Worm (Caenorhabditis elegans) whole organism, mixed stage, embryonic: Measurements from ENCODE around the gene mrps-2.
A peak's percentile ranks its signal among the peaks of the same experiment; 100 is the strongest.

Experiments used
- M03D4.4 ChIP-seq: sonication (generic microtip); optimal IDR thresholded peaks from 2 replicates; lab custom pipeline; 2017; ENCODE audit warnings: mild to moderate bottlenecking, missing genetic modification characterization, missing compliant biosample characterization
- bed-3 ChIP-seq: fragments of 200-800 bp; sonication (Bioruptor generic); optimal IDR thresholded peaks from 3 replicates; lab custom pipeline; 2018; ENCODE audit warnings: mild to moderate bottlenecking, missing genetic modification characterization, moderate library complexity, missing compliant biosample characterization
- blmp-1 ChIP-seq: fragments of 150-350 bp; optimal IDR thresholded peaks from 2 replicates; lab custom pipeline; 2014; ENCODE audit warnings: missing biosample characterization, missing genetic modification characterization
- ceh-43 ChIP-seq: fragments of 200-800 bp; sonication (Bioruptor generic); optimal IDR thresholded peaks from 2 replicates; lab custom pipeline; 2018; ENCODE audit warnings: mild to moderate bottlenecking, missing genetic modification characterization, moderate library complexity, missing compliant biosample characterization
- ces-1 ChIP-seq: fragments of 150-350 bp; optimal IDR thresholded peaks from 2 replicates; lab custom pipeline; 2014; ENCODE audit warnings: missing biosample characterization, missing genetic modification reagents, missing genetic modification characterization
- cnd-1 ChIP-seq: fragments of 200-800 bp; sonication (Bioruptor generic); optimal IDR thresholded peaks from 2 replicates; lab custom pipeline; 2018; ENCODE audit warnings: mild to moderate bottlenecking, missing genetic modification characterization, missing compliant biosample characterization
- elt-1 ChIP-seq: sonication (generic microtip); optimal IDR thresholded peaks from 2 replicates; lab custom pipeline; 2017; ENCODE audit warnings: missing genetic modification characterization, mild to moderate bottlenecking, missing compliant biosample characterization, antibody characterized with exemption, moderate library complexity, borderline replicate concordance; ENCODE audit not compliant: insufficient read depth
- lin-32 ChIP-seq: fragments of 200-800 bp; sonication (Bioruptor generic); optimal IDR thresholded peaks from 2 replicates; lab custom pipeline; 2018; ENCODE audit warnings: mild to moderate bottlenecking, missing genetic modification characterization, missing compliant biosample characterization
- lsy-2 ChIP-seq: fragments of 150-350 bp; optimal IDR thresholded peaks from 2 replicates; lab custom pipeline; 2014; ENCODE audit warnings: missing biosample characterization, missing genetic modification characterization
- mep-1 ChIP-seq: fragments of 150-350 bp; optimal IDR thresholded peaks from 2 replicates; lab custom pipeline; 2017; ENCODE audit warnings: missing biosample characterization, missing genetic modification reagents, missing genetic modification characterization, inconsistent platforms
- mls-2 ChIP-seq: sonication (generic microtip); optimal IDR thresholded peaks from 2 replicates; lab custom pipeline; 2016; ENCODE audit warnings: mild to moderate bottlenecking, missing genetic modification characterization, moderate library complexity, missing compliant biosample characterization
- nhr-237 ChIP-seq: fragments of 150-350 bp; optimal IDR thresholded peaks from 2 replicates; lab custom pipeline; 2014; ENCODE audit warnings: missing biosample characterization, missing genetic modification characterization
- nhr-28 ChIP-seq: fragments of 150-350 bp; optimal IDR thresholded peaks from 2 replicates; lab custom pipeline; 2014; ENCODE audit warnings: missing biosample characterization, missing genetic modification characterization
- sem-2 ChIP-seq: fragments of 200-800 bp; sonication (Bioruptor generic); optimal IDR thresholded peaks from 2 replicates; lab custom pipeline; 2018; ENCODE audit warnings: mild to moderate bottlenecking, missing genetic modification characterization, missing compliant biosample characterization
- sptf-1 ChIP-seq: sonication (generic microtip); optimal IDR thresholded peaks from 2 replicates; lab custom pipeline; 2017; ENCODE audit warnings: mild to moderate bottlenecking, missing genetic modification characterization, moderate library complexity, missing compliant biosample characterization
- unc-62 ChIP-seq: fragments of 150-350 bp; optimal IDR thresholded peaks from 2 replicates; lab custom pipeline; 2014; ENCODE audit warnings: missing biosample characterization, missing genetic modification reagents, missing genetic modification characterization
- zip-8 ChIP-seq: fragments of 150-350 bp; optimal IDR thresholded peaks from 2 replicates; lab custom pipeline; 2014; ENCODE audit warnings: missing biosample characterization, missing genetic modification characterization

The mrps-2 gene

DNA sequence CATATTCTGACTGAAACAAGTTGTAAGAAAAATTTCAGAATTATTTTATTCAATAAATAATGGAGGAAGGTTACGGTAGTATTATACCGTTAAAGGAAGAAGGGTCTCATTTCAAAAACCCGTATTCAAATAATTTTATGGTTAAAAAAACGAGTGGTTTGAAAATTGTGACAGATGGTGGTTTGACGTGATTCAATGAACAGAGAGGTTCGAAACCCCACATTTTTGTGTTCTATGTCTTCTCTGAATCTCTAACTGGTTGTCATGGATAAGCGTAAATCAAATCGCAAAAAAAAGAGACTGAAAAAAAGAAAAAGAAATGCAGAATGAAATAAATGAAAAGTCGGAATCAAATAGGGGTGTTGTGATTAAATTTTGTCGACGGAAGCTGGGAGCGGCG lies 41.8 kb downstream of the mrps-2 start, which contains the start of gene ZK994.6:
Gene ZK994.6 (minus strand): TSS at position 101 of the 400 bp plus-strand sequence.
- no peak for TF ChIP-seq blmp-1 (tag; lab: Kevin White, UChicago)
- no peak for TF ChIP-seq sem-2 (GFP tag; lab: Kevin White, UChicago)
- peak; percentile 37 for TF ChIP-seq ces-1 (GFP tag; lab: Kevin White, UChicago)
- TF ChIP-seq, all 35 proteins: peak for 1

DNA sequence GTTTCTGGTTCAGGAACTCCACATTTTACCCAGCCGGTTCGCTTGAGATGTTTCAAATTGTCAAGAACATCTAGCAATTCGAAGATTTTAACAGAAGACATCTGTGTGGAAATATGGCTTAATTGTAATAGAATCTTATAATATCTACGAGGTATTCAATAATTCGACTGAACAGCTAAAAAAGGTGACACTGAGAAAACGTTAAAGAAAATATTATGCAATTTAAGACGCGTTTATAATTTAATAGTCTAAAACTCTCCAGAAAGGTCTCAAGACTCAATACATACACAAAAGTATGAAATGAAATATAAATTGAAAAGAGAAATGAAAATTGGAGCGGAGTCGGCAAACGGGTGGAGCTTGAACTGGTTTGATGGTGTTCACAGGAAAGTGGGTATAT lies 47.9 kb downstream of the mrps-2 start, which contains the start of gene F45F2.9:
Gene F45F2.9 (minus strand): TSS at position 101 of the 400 bp plus-strand sequence.
- no peak for TF ChIP-seq M03D4.4 (tag; lab: Kevin White, UChicago)
- no peak for TF ChIP-seq zip-8 (tag; lab: Kevin White, UChicago)
- no peak for TF ChIP-seq lin-32 (GFP tag; lab: Kevin White, UChicago)
- no peak for TF ChIP-seq unc-62 (GFP tag; lab: Kevin White, UChicago)

DNA sequence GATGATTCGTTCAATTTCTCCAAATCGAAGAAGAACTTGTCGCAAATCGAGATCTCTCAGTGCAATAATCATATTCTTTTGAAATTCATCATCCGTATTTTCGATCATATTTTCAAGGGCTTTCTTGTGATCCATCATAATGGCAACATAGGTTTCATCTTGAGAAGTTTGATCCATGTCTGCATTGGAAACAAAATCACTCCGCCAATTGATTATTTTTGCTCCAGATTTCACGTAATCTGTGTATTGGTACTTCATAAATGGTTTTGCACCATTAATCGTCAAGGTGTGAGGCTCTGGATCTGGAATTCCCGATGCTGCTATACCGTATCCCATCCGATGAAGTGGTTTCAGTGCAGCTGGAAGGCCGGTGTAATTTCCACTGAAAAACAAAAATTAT lies 50.9 kb downstream of the mrps-2 start:
- TF ChIP-seq sem-2 (GFP tag; lab: Kevin White, UChicago) (no peak), mls-2 (no peak), elt-1 (tag; lab: Kevin White, UChicago) (no peak), blmp-1 (tag; lab: Kevin White, UChicago) (no peak), ces-1 (GFP tag; lab: Kevin White, UChicago) (no peak), cnd-1 (tag; lab: Kevin White, UChicago) (no peak), lsy-2 (tag; lab: Kevin White, UChicago) (no peak), mep-1 (tag; lab: Kevin White, UChicago) (no peak), nhr-237 (tag; lab: Kevin White, UChicago) (no peak), unc-62 (GFP tag; lab: Kevin White, UChicago) (no peak), bed-3 (GFP tag; lab: Kevin White, UChicago) (no peak), sptf-1 (tag; lab: Kevin White, UChicago) (no peak), nhr-28 (tag; lab: Kevin White, UChicago) (no peak), ceh-43 (GFP tag; lab: Kevin White, UChicago) (no peak)
